Worm (Caenorhabditis elegans): Measurements from ENCODE around the gene clec-59.

The clec-59 gene

ce11 chrII:10485640-10486039 lies 6.4 kb upstream of the clec-59 start:
- TF ChIP-seq elt-2 (tag; optimal IDR thresholded peaks at IDR 0.05) = peak; percentile 84
- no peak for TF ChIP-seq skn-1 (tag; optimal IDR thresholded peaks at IDR 0.05)
- peak; percentile 70 for TF ChIP-seq jun-1 (tag; optimal IDR thresholded peaks at IDR 0.05)
- peak; percentile 87 for TF ChIP-seq pqm-1 (tag; optimal IDR thresholded peaks at IDR 0.05)

- TF ChIP-seq eor-1 (tag; optimal IDR thresholded peaks at IDR 0.05) (no peak), daf-12 (tag; optimal IDR thresholded peaks at IDR 0.05) (no peak), snpc-4 (tag; optimal IDR thresholded peaks at IDR 0.05) (no peak), nhr-25 (tag; optimal IDR thresholded peaks at IDR 0.05) (no peak), nhr-76 (tag; optimal IDR thresholded peaks at IDR 0.05) (no peak), pha-4 (tag; optimal IDR thresholded peaks at IDR 0.05) (no peak), nhr-12 (tag; optimal IDR thresholded peaks at IDR 0.05) (no peak), mml-1 (tag; optimal IDR thresholded peaks at IDR 0.05) (no peak), nfya-1 (tag; optimal IDR thresholded peaks at IDR 0.05; ENCODE audit: insufficient read depth) (no peak), elt-1 (tag; optimal IDR thresholded peaks at IDR 0.05) (no peak)
Observed at ce11 chrII:10483860-10484259, 4.6 kb upstream of the clec-59 start.

ce11 chrII:10482899-10483298 lies 3.7 kb upstream of the clec-59 start:
- no peak for TF ChIP-seq ceh-9 (tag; optimal IDR thresholded peaks at IDR 0.05)
- TF ChIP-seq pqm-1 (tag; optimal IDR thresholded peaks at IDR 0.05) = peak; percentile 48
- peak; percentile 67 for TF ChIP-seq elt-2 (tag; optimal IDR thresholded peaks at IDR 0.05)

- TF ChIP-seq fkh-2 (tag; optimal IDR thresholded peaks at IDR 0.05) = no peak
- no peak for TF ChIP-seq unc-39 (tag; optimal IDR thresholded peaks at IDR 0.05)
- TF ChIP-seq zag-1 (tag; optimal IDR thresholded peaks at IDR 0.05) = no peak
- TF ChIP-seq fos-1 (tag; optimal IDR thresholded peaks at IDR 0.05) = no peak
- TF ChIP-seq nhr-28 (tag; optimal IDR thresholded peaks at IDR 0.05) = no peak
- TF ChIP-seq egl-5 (tag; optimal IDR thresholded peaks at IDR 0.05) = no peak
- TF ChIP-seq nhr-23 (tag; optimal IDR thresholded peaks at IDR 0.05) = no peak
- no peak for TF ChIP-seq nhr-67 (tag; optimal IDR thresholded peaks at IDR 0.05)
- TF ChIP-seq egl-27 (tag; optimal IDR thresholded peaks at IDR 0.05) = no peak
- TF ChIP-seq elt-1 (tag; optimal IDR thresholded peaks at IDR 0.05) = no peak
- TF ChIP-seq ZK546.5 (tag; optimal IDR thresholded peaks at IDR 0.05) = no peak
- TF ChIP-seq jun-1 (tag; optimal IDR thresholded peaks at IDR 0.05) = peak; percentile 7
- TF ChIP-seq daf-12 (tag; optimal IDR thresholded peaks at IDR 0.05) = no peak
- no peak for TF ChIP-seq nhr-76 (tag; optimal IDR thresholded peaks at IDR 0.05)
- peak; percentile 36 for TF ChIP-seq pqm-1 (tag; optimal IDR thresholded peaks at IDR 0.05)
- no peak for TF ChIP-seq hmg-11 (tag; optimal IDR thresholded peaks at IDR 0.05)
- no peak for TF ChIP-seq pha-4 (tag; optimal IDR thresholded peaks at IDR 0.05)
- no peak for TF ChIP-seq R02D3.7 (tag; optimal IDR thresholded peaks at IDR 0.05)
- no peak for TF ChIP-seq ztf-11 (tag; optimal IDR thresholded peaks at IDR 0.05)
- TF ChIP-seq nhr-25 (tag; optimal IDR thresholded peaks at IDR 0.05) = no peak
- no peak for TF ChIP-seq ceh-28 (tag; optimal IDR thresholded peaks at IDR 0.05)
- no peak for TF ChIP-seq unc-62 (GFP tag; optimal IDR thresholded peaks at IDR 0.05)
- TF ChIP-seq sea-2 (GFP tag; optimal IDR thresholded peaks at IDR 0.05) = no peak
- no peak for TF ChIP-seq tbx-2 (tag; optimal IDR thresholded peaks at IDR 0.05)
- TF ChIP-seq elt-2 (tag; optimal IDR thresholded peaks at IDR 0.05) = peak; percentile 57
Observed at ce11 chrII:10481824-10482556, 2.7 kb upstream of the clec-59 start, which contains the start of the genes clec-60 and ZK666.11. Gene clec-60 (minus strand): TSS chrII:10481874. Gene ZK666.11 (plus strand): TSS chrII:10482522.

- no peak for TF ChIP-seq unc-62 (GFP tag; optimal IDR thresholded peaks at IDR 0.05)
- TF ChIP-seq ztf-4 (tag; optimal IDR thresholded peaks at IDR 0.05) = no peak
- no peak for TF ChIP-seq mdl-1 (tag; optimal IDR thresholded peaks at IDR 0.05)
- TF ChIP-seq nhr-43 (tag; optimal IDR thresholded peaks at IDR 0.05; ENCODE audit: poor library complexity, severe bottlenecking) = no peak
- TF ChIP-seq fkh-10 (GFP tag; optimal IDR thresholded peaks at IDR 0.05) = no peak
- TF ChIP-seq lin-39 (tag; optimal IDR thresholded peaks at IDR 0.05) = no peak
- TF ChIP-seq mml-1 (tag; optimal IDR thresholded peaks at IDR 0.05) = no peak
- no peak for TF ChIP-seq elt-1 (tag; optimal IDR thresholded peaks at IDR 0.05)
Observed at ce11 chrII:10480043-10480442, 795 bp upstream of the clec-59 start.

Measured in whole organism, L3 larva.